Worm (Caenorhabditis elegans) whole organism, L4 larva: Measurements from ENCODE around the gene R07E5.5.

Experiments used
- D1046.2 ChIP-seq: fragments of 200-800 bp; sonication (Bioruptor generic); IDR thresholded peaks from 2 replicates; pipeline ENCODE4 v1.3.6; 2022; ENCODE audit warnings: missing genetic modification characterization, missing compliant biosample characterization
- F10B5.3 ChIP-seq: sonication (generic microtip); optimal IDR thresholded peaks from 2 replicates; lab custom pipeline; 2016; ENCODE audit warnings: mild to moderate bottlenecking, missing genetic modification characterization, missing compliant biosample characterization
- F49E8.2 ChIP-seq: sonication (generic microtip); optimal IDR thresholded peaks from 2 replicates; lab custom pipeline; 2016; ENCODE audit warnings: missing compliant biosample characterization, mild to moderate bottlenecking, missing genetic modification characterization, borderline replicate concordance
- R02D3.7 ChIP-seq: fragments of 150-350 bp; sonication (generic microtip); optimal IDR thresholded peaks from 3 replicates; lab custom pipeline; 2014; ENCODE audit warnings: missing biosample characterization, missing genetic modification characterization
- T20F7.1 ChIP-seq: fragments of 200-800 bp; sonication (Bioruptor generic); optimal IDR thresholded peaks from 2 replicates; lab custom pipeline; 2018; ENCODE audit warnings: mild to moderate bottlenecking, missing genetic modification characterization, missing compliant biosample characterization
- T26A8.4 ChIP-seq: fragments of 200-800 bp; sonication (Bioruptor generic); IDR thresholded peaks from 2 replicates; pipeline ENCODE4 v1.3.6; 2022; ENCODE audit warnings: missing genetic modification characterization, missing compliant biosample characterization
- Y48G9A.11 ChIP-seq: fragments of 200-800 bp; sonication (Bioruptor generic); IDR thresholded peaks from 2 replicates; pipeline ENCODE4 v1.3.6; 2022; ENCODE audit warnings: missing genetic modification reagents, missing genetic modification characterization, missing compliant biosample characterization
- Y5F2A.4 ChIP-seq: fragments of 200-800 bp; sonication (Bioruptor generic); optimal IDR thresholded peaks from 2 replicates; lab custom pipeline; 2018; ENCODE audit warnings: mild to moderate bottlenecking, missing genetic modification characterization, missing compliant biosample characterization
- Y75B8A.6 ChIP-seq: fragments of 200-800 bp; sonication (Bioruptor generic); IDR thresholded peaks from 2 replicates; pipeline ENCODE4 v1.3.6; 2022; ENCODE audit warnings: missing genetic modification reagents, missing genetic modification characterization, missing compliant biosample characterization
- ZK337.2 ChIP-seq: fragments of 200-800 bp; sonication (Bioruptor generic); IDR thresholded peaks from 2 replicates; pipeline ENCODE4 v1.3.6; 2022; ENCODE audit warnings: missing genetic modification reagents, missing genetic modification characterization, missing compliant biosample characterization
- ama-1 ChIP-seq: fragments of 150-350 bp; optimal IDR thresholded peaks from 2 replicates; lab custom pipeline; 2014; ENCODE audit warnings: inconsistent platforms, mixed read lengths
- attf-4 ChIP-seq: sonication (generic microtip); optimal IDR thresholded peaks from 3 replicates; lab custom pipeline; 2017; ENCODE audit warnings: missing biosample characterization, missing genetic modification characterization
- ceh-20 ChIP-seq: fragments of 200-800 bp; sonication (Bioruptor generic); IDR thresholded peaks from 2 replicates; pipeline ENCODE4 v1.3.6; 2022; ENCODE audit warnings: missing genetic modification reagents, missing genetic modification characterization, missing compliant biosample characterization
- ceh-28 ChIP-seq: fragments of 150-350 bp; optimal IDR thresholded peaks from 2 replicates; lab custom pipeline; 2014; ENCODE audit warnings: missing biosample characterization, missing genetic modification reagents, missing genetic modification characterization
- ceh-44 ChIP-seq: fragments of 200-800 bp; sonication (Bioruptor generic); IDR thresholded peaks from 2 replicates; pipeline ENCODE4 v1.3.6; 2022; ENCODE audit warnings: missing genetic modification reagents, missing genetic modification characterization, missing compliant biosample characterization
- ceh-82 ChIP-seq: sonication (generic microtip); optimal IDR thresholded peaks from 2 replicates; lab custom pipeline; 2017; ENCODE audit warnings: missing biosample characterization, missing genetic modification characterization
- cey-2 ChIP-seq: sonication (generic microtip); optimal IDR thresholded peaks from 3 replicates; lab custom pipeline; 2017; ENCODE audit warnings: missing genetic modification characterization, mild to moderate bottlenecking, missing compliant biosample characterization, antibody characterized with exemption, borderline replicate concordance; ENCODE audit not compliant: insufficient read depth
- daf-16 ChIP-seq, 3 experiments: sonication (generic microtip); optimal IDR thresholded peaks; 2 replicates each; lab custom pipeline; 2016 to 2017; ENCODE audit warnings: missing genetic modification characterization in 3 of 3, missing genetic modification reagents in 3 of 3, mild to moderate bottlenecking in 2 of 3, missing compliant biosample characterization in 2 of 3, missing biosample characterization in 1 of 3, moderate library complexity in 1 of 3
- daf-19 ChIP-seq: fragments of 200-800 bp; sonication (Bioruptor generic); conservative IDR thresholded peaks from 2 replicates; pipeline ENCODE4 v1.3.6; 2022; ENCODE audit warnings: missing genetic modification characterization, missing compliant biosample characterization
- duxl-1 ChIP-seq: sonication (generic microtip); optimal IDR thresholded peaks from 2 replicates; lab custom pipeline; 2016; ENCODE audit warnings: mild to moderate bottlenecking, missing genetic modification characterization, moderate library complexity, missing compliant biosample characterization; ENCODE audit not compliant: poor library complexity
- dve-1 ChIP-seq: sonication (generic microtip); optimal IDR thresholded peaks from 2 replicates; lab custom pipeline; 2017; ENCODE audit warnings: antibody characterized with exemption, mild to moderate bottlenecking, missing genetic modification characterization, missing compliant biosample characterization; ENCODE audit not compliant: insufficient read depth
- fos-1 ChIP-seq: fragments of 150-350 bp; optimal IDR thresholded peaks from 2 replicates; lab custom pipeline; 2014; ENCODE audit warnings: missing biosample characterization, missing genetic modification characterization
- gei-8 ChIP-seq: fragments of 200-800 bp; sonication (Bioruptor generic); optimal IDR thresholded peaks from 2 replicates; lab custom pipeline; 2018; ENCODE audit warnings: mild to moderate bottlenecking, missing genetic modification characterization, missing compliant biosample characterization
- hif-1 ChIP-seq, 2 experiments: sonication (generic microtip); optimal IDR thresholded peaks; 2 replicates each; lab custom pipeline; 2016 to 2017; ENCODE audit warnings: missing compliant biosample characterization in 2 of 2, missing genetic modification characterization in 2 of 2, missing genetic modification reagents in 2 of 2, missing genotype in 2 of 2, mild to moderate bottlenecking in 1 of 2
- lin-1 ChIP-seq: fragments of 200-800 bp; sonication (Bioruptor generic); IDR thresholded peaks from 2 replicates; pipeline ENCODE4 v1.3.6; 2022; ENCODE audit warnings: missing genetic modification reagents, missing genetic modification characterization, missing compliant biosample characterization
- lin-13 ChIP-seq: fragments of 150-350 bp; optimal IDR thresholded peaks from 2 replicates; lab custom pipeline; 2014; ENCODE audit warnings: missing biosample characterization, missing genetic modification reagents, missing genetic modification characterization
- lin-15B ChIP-seq: fragments of 150-350 bp; sonication (generic microtip); optimal IDR thresholded peaks from 3 replicates; lab custom pipeline; 2014; ENCODE audit warnings: missing biosample characterization, missing genetic modification characterization
- lin-29 ChIP-seq: fragments of 200-800 bp; sonication (Bioruptor generic); IDR thresholded peaks from 2 replicates; pipeline ENCODE4 v1.3.6; 2022; ENCODE audit warnings: missing genetic modification reagents, missing genetic modification characterization, missing compliant biosample characterization
- lin-39 ChIP-seq: fragments of 150-350 bp; optimal IDR thresholded peaks from 2 replicates; lab custom pipeline; 2014; ENCODE audit warnings: missing biosample characterization, missing genetic modification reagents, missing genetic modification characterization
- lir-3 ChIP-seq: sonication (generic microtip); optimal IDR thresholded peaks from 2 replicates; lab custom pipeline; 2016; ENCODE audit warnings: mild to moderate bottlenecking, missing genetic modification characterization, missing compliant biosample characterization
- lsy-2 ChIP-seq, 2 experiments: fragments of 150-350 bp in 1 of 2; sonication (generic microtip) in 1 of 2; optimal IDR thresholded peaks; 2 replicates each; lab custom pipeline; 2014 to 2017; ENCODE audit warnings: missing biosample characterization in 2 of 2, missing genetic modification characterization in 2 of 2
- madf-5 ChIP-seq, 2 experiments: fragments of 200-800 bp; sonication (Bioruptor generic); IDR thresholded peaks; 2 replicates each; pipeline ENCODE4 v1.3.6; 2022; ENCODE audit warnings: missing compliant biosample characterization in 2 of 2, missing genetic modification characterization in 2 of 2
- mxl-2 ChIP-seq: fragments of 200-800 bp; sonication (Bioruptor generic); conservative IDR thresholded peaks from 2 replicates; pipeline ENCODE4 v1.3.6; 2022; ENCODE audit warnings: missing genetic modification reagents, missing genetic modification characterization, missing compliant biosample characterization
- mxl-3 ChIP-seq: fragments of 200-800 bp; sonication (Bioruptor generic); optimal IDR thresholded peaks from 2 replicates; lab custom pipeline; 2018; ENCODE audit warnings: mild to moderate bottlenecking, missing genetic modification characterization, missing compliant biosample characterization
- nhr-10 ChIP-seq: fragments of 150-350 bp; optimal IDR thresholded peaks from 2 replicates; lab custom pipeline; 2014; ENCODE audit warnings: missing biosample characterization, missing genetic modification characterization
- nhr-102 ChIP-seq: sonication (generic microtip); optimal IDR thresholded peaks from 2 replicates; lab custom pipeline; 2016; ENCODE audit warnings: mild to moderate bottlenecking, missing genetic modification characterization, moderate library complexity, missing compliant biosample characterization
- nhr-11 ChIP-seq: fragments of 150-350 bp; optimal IDR thresholded peaks from 2 replicates; lab custom pipeline; 2014; ENCODE audit warnings: missing biosample characterization, missing genetic modification characterization
- nhr-111 ChIP-seq: fragments of 200-800 bp; sonication (Bioruptor generic); optimal IDR thresholded peaks from 2 replicates; lab custom pipeline; 2018; ENCODE audit warnings: mild to moderate bottlenecking, missing genetic modification characterization, missing compliant biosample characterization
- nhr-25 ChIP-seq: sonication (generic microtip); optimal IDR thresholded peaks from 2 replicates; lab custom pipeline; 2017; ENCODE audit warnings: missing genetic modification characterization, mild to moderate bottlenecking, missing compliant biosample characterization, antibody characterized with exemption, moderate library complexity, borderline replicate concordance; ENCODE audit not compliant: insufficient read depth
- nhr-41 ChIP-seq: fragments of 200-800 bp; sonication (Bioruptor generic); IDR thresholded peaks from 2 replicates; pipeline ENCODE4 v1.3.6; 2022; ENCODE audit warnings: missing genetic modification reagents, missing genetic modification characterization, missing compliant biosample characterization
- nhr-76 ChIP-seq: fragments of 150-350 bp; optimal IDR thresholded peaks from 2 replicates; lab custom pipeline; 2014; ENCODE audit warnings: missing biosample characterization, missing genetic modification characterization
- nhr-77 ChIP-seq: fragments of 150-350 bp; optimal IDR thresholded peaks from 2 replicates; lab custom pipeline; 2014; ENCODE audit warnings: missing biosample characterization, missing genetic modification characterization
- php-3 ChIP-seq: fragments of 200-800 bp; sonication (Bioruptor generic); IDR thresholded peaks from 2 replicates; pipeline ENCODE4 v1.3.6; 2022; ENCODE audit warnings: missing genetic modification reagents, missing genetic modification characterization, missing compliant biosample characterization
- pqm-1 ChIP-seq: sonication (generic microtip); optimal IDR thresholded peaks from 2 replicates; lab custom pipeline; 2017; ENCODE audit warnings: missing biosample characterization, missing genetic modification characterization
- rbr-2 ChIP-seq: sonication (generic microtip); optimal IDR thresholded peaks from 2 replicates; lab custom pipeline; 2016; ENCODE audit warnings: missing genotype, missing genetic modification characterization, missing compliant biosample characterization
- snpc-1.2 ChIP-seq: fragments of 200-800 bp; sonication (Bioruptor generic); IDR thresholded peaks from 2 replicates; pipeline ENCODE4 v1.3.6; 2022; ENCODE audit warnings: missing genetic modification reagents, missing genetic modification characterization, missing compliant biosample characterization
- unc-39 ChIP-seq: sonication (generic microtip); optimal IDR thresholded peaks from 2 replicates; lab custom pipeline; 2017; ENCODE audit warnings: missing biosample characterization, missing genetic modification characterization
- zfp-2 ChIP-seq: sonication (generic microtip); optimal IDR thresholded peaks from 2 replicates; lab custom pipeline; 2016; ENCODE audit warnings: mild to moderate bottlenecking, missing genetic modification characterization, missing compliant biosample characterization
- zfp-3 ChIP-seq: fragments of 200-800 bp; sonication (Bioruptor generic); conservative IDR thresholded peaks from 2 replicates; pipeline ENCODE4 v1.3.6; 2022; ENCODE audit warnings: missing genetic modification reagents, missing genetic modification characterization, missing compliant biosample characterization
- zip-11 ChIP-seq: fragments of 200-800 bp; sonication (Bioruptor generic); IDR thresholded peaks from 2 replicates; pipeline ENCODE4 v1.3.6; 2022; ENCODE audit warnings: missing genetic modification characterization, missing compliant biosample characterization

The R07E5.5 gene

DNA sequence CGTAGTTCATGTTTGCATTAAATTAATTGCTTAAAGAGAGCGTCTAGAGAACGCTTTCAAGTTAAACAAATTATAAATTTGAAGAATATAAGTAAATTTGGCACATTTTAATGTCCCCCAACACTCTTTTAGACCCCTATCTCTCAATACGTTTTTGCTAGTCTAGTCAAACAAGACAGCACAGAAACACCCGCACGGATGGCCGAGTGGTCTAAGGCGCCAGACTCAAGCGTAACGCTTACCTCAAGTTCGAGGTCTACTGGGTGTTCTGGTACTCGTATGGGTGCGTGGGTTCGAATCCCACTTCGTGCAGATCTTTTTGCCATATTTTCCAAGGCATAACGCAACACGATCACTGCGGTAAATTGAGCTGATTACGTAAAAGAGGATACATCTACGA, 34.9 kb upstream of the R07E5.5 start:
- TF ChIP-seq zip-11 (GFP tag; lab: Robert Waterston, UW) (no peak), ceh-28 (tag; lab: Kevin White, UChicago) (no peak), lin-1 (GFP tag; lab: Robert Waterston, UW) (0 out of 2 replicates have a peak, but pooled peaks have one; percentile 20), lir-3 (tag; lab: Kevin White, UChicago) (peak; percentile 22), pqm-1 (tag; lab: Kevin White, UChicago) (no peak), T26A8.4 (GFP tag; lab: Robert Waterston, UW) (no peak), duxl-1 (tag; lab: Kevin White, UChicago) (peak; percentile 35), nhr-111 (no peak), D1046.2 (GFP tag; lab: Robert Waterston, UW) (no peak), lin-13 (GFP tag; lab: Kevin White, UChicago) (no peak), lsy-2 (tag; optimal IDR thresholded peaks at IDR 0.05; lab: Kevin White, UChicago) (no peak), hif-1 (tag; optimal IDR thresholded peaks at IDR 0.05; lab: Kevin White, UChicago) (peak in 1 of 2 experiments; percentile 1), nhr-41 (GFP tag; lab: Robert Waterston, UW) (no peak), nhr-10 (no peak), unc-39 (tag; lab: Kevin White, UChicago) (no peak), T20F7.1 (GFP tag; lab: Kevin White, UChicago) (no peak), nhr-77 (no peak), Y48G9A.11 (peak; percentile 63; the same call in 1 of the 2 replicates), Y5F2A.4 (GFP tag; lab: Kevin White, UChicago) (no peak), snpc-1.2 (GFP tag; lab: Robert Waterston, UW) (0 out of 2 replicates have a peak, but pooled peaks have one; percentile 25), mxl-2 (no peak), zfp-2 (no peak), ceh-44 (GFP tag; lab: Robert Waterston, UW) (no peak), ceh-20 (GFP tag; lab: Robert Waterston, UW) (no peak), daf-16 (GFP tag; optimal IDR thresholded peaks at IDR 0.05; lab: Kevin White, UChicago) (no peak), daf-16 (tag; optimal IDR thresholded peaks at IDR 0.05; lab: Kevin White, UChicago) (no peak), daf-19 (GFP tag; lab: Robert Waterston, UW) (no peak), dve-1 (peak; percentile 41), lin-29 (0 out of 2 replicates have a peak, but pooled peaks have one; percentile 16), attf-4 (no peak), madf-5 (GFP tag; IDR thresholded peaks at IDR 0.05; lab: Robert Waterston, UW) (0 out of 4 replicates have a peak, but pooled peaks of 1 of the 2 experiments have one; percentile 18), rbr-2 (tag; lab: Kevin White, UChicago) (peak; percentile 12), nhr-25 (tag; lab: Kevin White, UChicago) (no peak), ama-1 (lab: Kevin White, UChicago) (no peak), nhr-102 (tag; lab: Kevin White, UChicago) (no peak), R02D3.7 (tag; lab: Kevin White, UChicago) (no peak), F49E8.2 (tag; lab: Kevin White, UChicago) (no peak), php-3 (GFP tag; lab: Robert Waterston, UW) (no peak), lin-39 (tag; lab: Kevin White, UChicago) (no peak), zfp-3 (GFP tag; lab: Robert Waterston, UW) (no peak), fos-1 (tag; lab: Kevin White, UChicago) (no peak), cey-2 (tag; lab: Kevin White, UChicago) (no peak), nhr-11 (tag; lab: Kevin White, UChicago) (no peak), ZK337.2 (no peak), F10B5.3 (tag; lab: Kevin White, UChicago) (no peak), mxl-3 (no peak), gei-8 (GFP tag; lab: Kevin White, UChicago) (no peak), nhr-76 (tag; lab: Kevin White, UChicago) (no peak), Y75B8A.6 (no peak), lin-15B (tag; lab: Kevin White, UChicago) (no peak), ceh-82 (tag; lab: Kevin White, UChicago) (no peak)
